Worm (Caenorhabditis elegans): Measurements from ENCODE around the gene cls-2.

Gene cls-2

ce11 chrIII:9035037-9035436, 19.8 kb upstream of the cls-2 start:
- TF ChIP-seq ama-1 (optimal IDR thresholded peaks at IDR 0.05) = no peak
- no peak for TF ChIP-seq tbx-2 (tag; optimal IDR thresholded peaks at IDR 0.05)
- TF ChIP-seq tbx-7 (tag; optimal IDR thresholded peaks at IDR 0.05) = no peak
- no peak for TF ChIP-seq K09A11.1 (tag; optimal IDR thresholded peaks at IDR 0.05; ENCODE audit: insufficient read depth)
- TF ChIP-seq pag-3 (tag; optimal IDR thresholded peaks at IDR 0.05; ENCODE audit: borderline replicate concordance) = no peak
- TF ChIP-seq ref-2 (tag; optimal IDR thresholded peaks at IDR 0.05) = no peak
- TF ChIP-seq nhr-232 (tag; optimal IDR thresholded peaks at IDR 0.05) = no peak
- TF ChIP-seq fkh-10 (GFP tag; optimal IDR thresholded peaks at IDR 0.05) = no peak

ce11 chrIII:9037658-9038057, 17.2 kb upstream of the cls-2 start, which contains the start of gene R107.9:
R107.9 (plus strand) TSS chrIII:9037958.
- TF ChIP-seq sdc-2 (tag; optimal IDR thresholded peaks at IDR 0.05) = no peak
- no peak for TF ChIP-seq rnt-1 (tag; optimal IDR thresholded peaks at IDR 0.05)
- no peak for TF ChIP-seq zip-5 (tag; optimal IDR thresholded peaks at IDR 0.05)
- no peak for TF ChIP-seq ama-1 (optimal IDR thresholded peaks at IDR 0.05)
- no peak for TF ChIP-seq pax-1 (tag; optimal IDR thresholded peaks at IDR 0.05)
- no peak for TF ChIP-seq tbx-7 (tag; optimal IDR thresholded peaks at IDR 0.05)
- TF ChIP-seq C38D4.7 (GFP tag; optimal IDR thresholded peaks at IDR 0.05) = no peak
- TF ChIP-seq ceh-34 (tag; optimal IDR thresholded peaks at IDR 0.05) = no peak
- no peak for TF ChIP-seq fkh-10 (GFP tag; optimal IDR thresholded peaks at IDR 0.05)
- no peak for TF ChIP-seq sox-4 (tag; optimal IDR thresholded peaks at IDR 0.05)
- TF ChIP-seq dve-1 (tag; optimal IDR thresholded peaks at IDR 0.05) = no peak
- no peak for TF ChIP-seq unc-86 (tag; optimal IDR thresholded peaks at IDR 0.05)
- TF ChIP-seq nfya-1 (tag; optimal IDR thresholded peaks at IDR 0.05) = no peak
- TF ChIP-seq tbx-2 (tag; optimal IDR thresholded peaks at IDR 0.05) = no peak
- TF ChIP-seq C08G9.2 (tag; optimal IDR thresholded peaks at IDR 0.05) = no peak
- no peak for TF ChIP-seq ceh-9 (tag; optimal IDR thresholded peaks at IDR 0.05)

DNA sequence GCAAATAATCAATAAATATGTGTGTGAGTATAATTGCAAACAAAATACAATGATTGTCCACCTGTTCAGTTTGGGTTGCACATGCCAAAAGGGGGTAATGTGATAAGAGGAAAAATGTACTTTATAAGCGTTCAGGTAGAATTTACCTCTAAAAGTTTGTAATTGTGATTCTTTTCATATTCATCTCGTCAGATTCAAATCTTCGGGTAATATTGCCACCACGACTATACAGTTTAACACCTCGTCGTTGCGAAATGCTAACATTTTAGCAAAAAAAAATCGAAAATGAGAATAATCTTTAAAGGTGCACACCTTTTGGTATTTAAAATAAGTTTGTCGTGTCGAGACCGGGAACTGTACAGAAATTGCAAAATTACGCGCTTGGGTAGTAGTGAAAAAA, 11.6 kb upstream of the cls-2 start, which contains the start of gene nac-2:
nac-2 (minus strand) TSS at position 101 of the 400 bp plus-strand sequence.
- TF ChIP-seq ceh-19 (GFP tag; optimal IDR thresholded peaks at IDR 0.05) (no peak), ama-1 (optimal IDR thresholded peaks at IDR 0.05) (no peak), dve-1 (tag; optimal IDR thresholded peaks at IDR 0.05) (no peak), ceh-22 (tag; optimal IDR thresholded peaks at IDR 0.05) (no peak)

- TF ChIP-seq hlh-8 (tag; optimal IDR thresholded peaks at IDR 0.05) (no peak), elt-2 (tag; optimal IDR thresholded peaks at IDR 0.05) (no peak), nfya-1 (tag; optimal IDR thresholded peaks at IDR 0.05) (no peak), dmd-4 (tag; optimal IDR thresholded peaks at IDR 0.05; ENCODE audit: borderline replicate concordance) (no peak), K02D7.2 (tag; optimal IDR thresholded peaks at IDR 0.05) (no peak), hlh-30 (tag; optimal IDR thresholded peaks at IDR 0.05; ENCODE audit: insufficient read depth) (no peak), ahr-1 (tag; optimal IDR thresholded peaks at IDR 0.05) (no peak), ttx-3 (tag; optimal IDR thresholded peaks at IDR 0.05) (no peak), ref-2 (tag; optimal IDR thresholded peaks at IDR 0.05) (no peak), ceh-18 (tag; optimal IDR thresholded peaks at IDR 0.05) (no peak)
These were observed 9.0 kb upstream of the cls-2 start, which contains the start of gene R107.2 for ce11 chrIII:9045838-9046237. R107.2 (minus strand) TSS chrIII:9045938.

DNA sequence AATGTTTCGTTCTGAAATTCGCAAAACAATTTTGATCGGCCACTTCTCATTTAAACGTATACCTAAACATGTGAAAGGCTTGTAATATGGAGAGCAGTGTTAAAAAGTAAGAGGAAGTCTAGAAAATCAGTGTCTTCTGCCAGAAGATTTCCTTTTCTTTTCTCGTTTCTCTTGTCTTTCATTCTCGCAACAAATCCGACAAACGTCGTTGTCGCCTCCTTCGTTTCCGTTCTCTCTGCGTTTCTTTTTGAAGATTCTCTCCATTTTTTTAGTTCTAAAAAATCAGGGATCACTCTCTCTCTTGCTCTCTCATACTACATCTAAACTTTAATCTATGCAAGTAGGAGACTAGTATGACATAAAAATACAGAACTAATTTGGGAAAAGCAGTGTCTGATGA, 7.6 kb upstream of the cls-2 start:
- TF ChIP-seq pha-2 (tag; optimal IDR thresholded peaks at IDR 0.05) (no peak), fax-1 (tag; optimal IDR thresholded peaks at IDR 0.05) (no peak), syd-9 (tag; optimal IDR thresholded peaks at IDR 0.05) (no peak), ceh-30 (tag; optimal IDR thresholded peaks at IDR 0.05) (no peak), ceh-31 (tag; optimal IDR thresholded peaks at IDR 0.05) (no peak), ama-1 (optimal IDR thresholded peaks at IDR 0.05) (no peak), ceh-34 (tag; optimal IDR thresholded peaks at IDR 0.05) (no peak), pqm-1 (tag; optimal IDR thresholded peaks at IDR 0.05) (no peak), odd-2 (tag; optimal IDR thresholded peaks at IDR 0.05) (no peak), fkh-6 (tag; optimal IDR thresholded peaks at IDR 0.05) (no peak), unc-42 (tag; optimal IDR thresholded peaks at IDR 0.05) (no peak), ttx-3 (tag; optimal IDR thresholded peaks at IDR 0.05) (no peak)

Data from whole organism, late embryonic.